Fruit fly (Drosophila melanogaster): ENCODE data around the gene CG43163.
A peak's percentile ranks its signal among the peaks of the same experiment; 100 is the strongest.

The CG43163 gene

dm6 chr3L:8455015-8455908 is 51.7 kb downstream of the CG43163 start:
- peak; percentile 53 for TF ChIP-seq Hr96 (GFP tag; optimal IDR thresholded peaks at IDR 0.05)
- peak; percentile 11 for TF ChIP-seq CG1620 (GFP tag; optimal IDR thresholded peaks at IDR 0.05)
- TF ChIP-seq ovo (GFP tag; optimal IDR thresholded peaks at IDR 0.05): no peak
- TF ChIP-seq CG7045 (GFP tag; optimal IDR thresholded peaks at IDR 0.05): peak; percentile 77
- TF ChIP-seq CG12768 (GFP tag; optimal IDR thresholded peaks at IDR 0.05): peak; percentile 52
- TF ChIP-seq CG7101 (tag; optimal IDR thresholded peaks at IDR 0.05): peak; percentile 74
- peak; percentile 77 for TF ChIP-seq CG33017 (tag; optimal IDR thresholded peaks at IDR 0.05)
- TF ChIP-seq CG11617 (GFP tag; optimal IDR thresholded peaks at IDR 0.05): peak; percentile 75
- TF ChIP-seq toe (GFP tag; optimal IDR thresholded peaks at IDR 0.05): peak; percentile 48
- peak; percentile 25 for TF ChIP-seq Mnt (GFP tag; optimal IDR thresholded peaks at IDR 0.05)
- TF ChIP-seq CG5204 (GFP tag; optimal IDR thresholded peaks at IDR 0.05): peak; percentile 63
- TF ChIP-seq Clk (GFP tag; optimal IDR thresholded peaks at IDR 0.05): peak; percentile 54
- no peak for TF ChIP-seq cnc (optimal IDR thresholded peaks at IDR 0.05)
- peak; percentile 70 for TF ChIP-seq CG14711 (tag; optimal IDR thresholded peaks at IDR 0.05)
- TF ChIP-seq bab1 (GFP tag; optimal IDR thresholded peaks at IDR 0.05): peak; percentile 79
- TF ChIP-seq tj (GFP tag; optimal IDR thresholded peaks at IDR 0.05): peak; percentile 53
- peak; percentile 17 for TF ChIP-seq cic (GFP tag; optimal IDR thresholded peaks at IDR 0.05)
- TF ChIP-seq Crg-1 (GFP tag; optimal IDR thresholded peaks at IDR 0.05): peak; percentile 32
- peak; percentile 46 for TF ChIP-seq pad (GFP tag; optimal IDR thresholded peaks at IDR 0.05)
- TF ChIP-seq kay (GFP tag; ENCODE audit: borderline replicate concordance): no peak

dm6 chr3L:8453443-8454360 is 53.2 kb downstream of the CG43163 start:
- TF ChIP-seq CG5204 (GFP tag; optimal IDR thresholded peaks at IDR 0.05) (peak; percentile 62), Clk (GFP tag; optimal IDR thresholded peaks at IDR 0.05) (no peak), toe (GFP tag; optimal IDR thresholded peaks at IDR 0.05) (peak; percentile 39), kay (GFP tag; ENCODE audit: borderline replicate concordance) (peak; percentile 70), Mnt (GFP tag; optimal IDR thresholded peaks at IDR 0.05) (no peak), cnc (optimal IDR thresholded peaks at IDR 0.05) (no peak), CG14711 (tag; optimal IDR thresholded peaks at IDR 0.05) (no peak), CG7101 (tag; optimal IDR thresholded peaks at IDR 0.05) (peak; percentile 36), tj (GFP tag; optimal IDR thresholded peaks at IDR 0.05) (peak; percentile 37), Hr96 (GFP tag; optimal IDR thresholded peaks at IDR 0.05) (peak; percentile 12), bab1 (GFP tag; optimal IDR thresholded peaks at IDR 0.05) (no peak), CG12768 (GFP tag; optimal IDR thresholded peaks at IDR 0.05) (peak; percentile 67), CG7045 (GFP tag; optimal IDR thresholded peaks at IDR 0.05) (peak; percentile 59), CG33017 (tag; optimal IDR thresholded peaks at IDR 0.05) (peak; percentile 25), CG11617 (GFP tag; optimal IDR thresholded peaks at IDR 0.05) (peak; percentile 19)

dm6 chr3L:8452986-8453385 is 54.0 kb downstream of the CG43163 start:
- no peak for TF ChIP-seq CG11617 (GFP tag; optimal IDR thresholded peaks at IDR 0.05)
- no peak for TF ChIP-seq Mnt (GFP tag; optimal IDR thresholded peaks at IDR 0.05)
- no peak for TF ChIP-seq bab1 (GFP tag; optimal IDR thresholded peaks at IDR 0.05)
- no peak for TF ChIP-seq CG5204 (GFP tag; optimal IDR thresholded peaks at IDR 0.05)
- no peak for TF ChIP-seq CG33017 (tag; optimal IDR thresholded peaks at IDR 0.05)
- TF ChIP-seq Crg-1 (GFP tag; optimal IDR thresholded peaks at IDR 0.05): no peak
- TF ChIP-seq toe (GFP tag; optimal IDR thresholded peaks at IDR 0.05): no peak
- no peak for TF ChIP-seq Hr96 (GFP tag; optimal IDR thresholded peaks at IDR 0.05)

dm6 chr3L:8451966-8452620 is 54.9 kb downstream of the CG43163 start:
- TF ChIP-seq CG11617 (GFP tag; optimal IDR thresholded peaks at IDR 0.05): no peak
- no peak for TF ChIP-seq CG5204 (GFP tag; optimal IDR thresholded peaks at IDR 0.05)
- no peak for TF ChIP-seq kay (GFP tag; ENCODE audit: borderline replicate concordance)
- TF ChIP-seq CG33017 (tag; optimal IDR thresholded peaks at IDR 0.05): no peak
- TF ChIP-seq bab1 (GFP tag; optimal IDR thresholded peaks at IDR 0.05): no peak
- no peak for TF ChIP-seq cnc (optimal IDR thresholded peaks at IDR 0.05)
- TF ChIP-seq Clk (GFP tag; optimal IDR thresholded peaks at IDR 0.05): no peak
- TF ChIP-seq pad (GFP tag; optimal IDR thresholded peaks at IDR 0.05): no peak
- TF ChIP-seq cic (GFP tag; optimal IDR thresholded peaks at IDR 0.05): no peak
- TF ChIP-seq Mnt (GFP tag; optimal IDR thresholded peaks at IDR 0.05): no peak
- TF ChIP-seq CG12768 (GFP tag; optimal IDR thresholded peaks at IDR 0.05): no peak
- no peak for TF ChIP-seq tj (GFP tag; optimal IDR thresholded peaks at IDR 0.05)
- TF ChIP-seq CG7045 (GFP tag; optimal IDR thresholded peaks at IDR 0.05): no peak
- no peak for TF ChIP-seq Hr96 (GFP tag; optimal IDR thresholded peaks at IDR 0.05)
- TF ChIP-seq Crg-1 (GFP tag; optimal IDR thresholded peaks at IDR 0.05): no peak

dm6 chr3L:8450747-8451146 is 56.2 kb downstream of the CG43163 start:
- no peak for TF ChIP-seq CG11617 (GFP tag; optimal IDR thresholded peaks at IDR 0.05)
- peak; percentile 42 for TF ChIP-seq tj (GFP tag; optimal IDR thresholded peaks at IDR 0.05)
- no peak for TF ChIP-seq Mnt (GFP tag; optimal IDR thresholded peaks at IDR 0.05)
- no peak for TF ChIP-seq ovo (GFP tag; optimal IDR thresholded peaks at IDR 0.05)
